Fruit fly (Drosophila melanogaster) whole organism, prepupa: Measurements from ENCODE around the gene Acer.

Source experiments
- CG10631 ChIP-seq: fragments of 200-800 bp; sonication (Bioruptor generic); optimal IDR thresholded peaks from 2 replicates; lab custom pipeline; 2016; ENCODE audit warnings: missing biosample characterization, missing genetic modification characterization
- CG10669 ChIP-seq: fragments of 200-800 bp; sonication (Bioruptor generic); optimal IDR thresholded peaks from 3 replicates; lab custom pipeline; 2018; ENCODE audit warnings: missing biosample characterization, mild to moderate bottlenecking, missing genetic modification characterization, moderate library complexity
- CG11762 ChIP-seq: fragments of 200-800 bp; sonication (Bioruptor generic); optimal IDR thresholded peaks from 3 replicates; lab custom pipeline; 2016; ENCODE audit warnings: missing biosample characterization, missing genetic modification characterization; ENCODE audit not compliant: insufficient read depth
- CG15336 ChIP-seq: fragments of 200-800 bp; sonication (Bioruptor generic); IDR thresholded peaks from 2 replicates; pipeline ENCODE4 v1.3.6; 2022; ENCODE audit warnings: missing biosample characterization, missing genetic modification characterization
- CG1621 ChIP-seq: fragments of 200-800 bp; sonication (Bioruptor generic); optimal IDR thresholded peaks from 3 replicates; lab custom pipeline; 2018; ENCODE audit warnings: missing biosample characterization, mild to moderate bottlenecking, missing genetic modification characterization
- CG16779 ChIP-seq: fragments of 200-800 bp; sonication (Bioruptor generic); optimal IDR thresholded peaks from 3 replicates; lab custom pipeline; 2017; ENCODE audit warnings: missing biosample characterization, mild to moderate bottlenecking, missing genetic modification characterization
- CG3032 ChIP-seq: fragments of 200-800 bp; optimal IDR thresholded peaks from 2 replicates; lab custom pipeline; 2019; ENCODE audit warnings: missing biosample characterization, mild to moderate bottlenecking, missing genetic modification characterization, moderate library complexity
- CG31627 ChIP-seq: fragments of 200-800 bp; sonication (Bioruptor generic); optimal IDR thresholded peaks from 3 replicates; lab custom pipeline; 2016; ENCODE audit warnings: missing biosample characterization, missing genetic modification characterization
- CG32006 ChIP-seq: fragments of 200-800 bp; sonication (Bioruptor generic); optimal IDR thresholded peaks from 3 replicates; lab custom pipeline; 2017; ENCODE audit warnings: missing biosample characterization, mild to moderate bottlenecking, missing genetic modification characterization
- CG34406 ChIP-seq: fragments of 200-800 bp; sonication (Bioruptor generic); optimal IDR thresholded peaks from 3 replicates; lab custom pipeline; 2016; ENCODE audit warnings: missing biosample characterization, missing genetic modification characterization
- CG3919 ChIP-seq: fragments of 200-800 bp; sonication (Bioruptor generic); optimal IDR thresholded peaks from 3 replicates; lab custom pipeline; 2016; ENCODE audit warnings: missing biosample characterization, missing genetic modification characterization
- CG4318 ChIP-seq: fragments of 200-800 bp; sonication (Bioruptor generic); optimal IDR thresholded peaks from 3 replicates; lab custom pipeline; 2017; ENCODE audit warnings: missing biosample characterization, mild to moderate bottlenecking, missing genetic modification characterization
- CG6163 ChIP-seq: fragments of 200-800 bp; sonication (Bioruptor generic); IDR thresholded peaks from 3 replicates; pipeline ENCODE4 v1.3.6; 2022; ENCODE audit warnings: missing biosample characterization, missing genetic modification characterization
- CG6276 ChIP-seq: fragments of 200-800 bp; sonication (Bioruptor generic); optimal IDR thresholded peaks from 2 replicates; lab custom pipeline; 2017; ENCODE audit warnings: missing biosample characterization, mild to moderate bottlenecking, missing genetic modification characterization
- CG6808 ChIP-seq: fragments of 200-800 bp; sonication (Bioruptor generic); optimal IDR thresholded peaks from 3 replicates; lab custom pipeline; 2017; ENCODE audit warnings: missing biosample characterization, missing genetic modification characterization, mild to moderate bottlenecking, moderate library complexity, missing genetic modification reagents
- CG7368 ChIP-seq: fragments of 200-800 bp; sonication (Bioruptor generic); optimal IDR thresholded peaks from 3 replicates; lab custom pipeline; 2016; ENCODE audit warnings: missing biosample characterization, missing genetic modification characterization
- CG8119 ChIP-seq: fragments of 200-800 bp; sonication (Bioruptor generic); IDR thresholded peaks from 3 replicates; pipeline ENCODE4 v1.3.6; 2022; ENCODE audit warnings: missing biosample characterization, missing genetic modification characterization
- CG8319 ChIP-seq: fragments of 200-800 bp; sonication (Bioruptor generic); optimal IDR thresholded peaks from 3 replicates; lab custom pipeline; 2016; ENCODE audit warnings: missing biosample characterization, missing genetic modification characterization
- CG8632 ChIP-seq: fragments of 200-800 bp; sonication (Bioruptor generic); optimal IDR thresholded peaks from 3 replicates; lab custom pipeline; 2016; ENCODE audit warnings: missing biosample characterization, missing genetic modification characterization
- CG9139 ChIP-seq: fragments of 200-800 bp; sonication (Bioruptor generic); optimal IDR thresholded peaks from 3 replicates; lab custom pipeline; 2017; ENCODE audit warnings: missing biosample characterization, mild to moderate bottlenecking, missing genetic modification characterization
- Eip75B ChIP-seq: fragments of 200-800 bp; sonication (Bioruptor generic); optimal IDR thresholded peaks from 3 replicates; lab custom pipeline; 2016; ENCODE audit warnings: missing biosample characterization, missing genetic modification characterization
- Eip78C ChIP-seq: fragments of 200-800 bp; sonication (Bioruptor generic); peaks from one replicate; lab custom pipeline; 2016; ENCODE audit warnings: missing biosample characterization, missing genetic modification characterization
- Eip93F ChIP-seq: fragments of 200-800 bp; sonication (Bioruptor generic); optimal IDR thresholded peaks from 2 replicates; lab custom pipeline; 2016; ENCODE audit warnings: missing biosample characterization, mild to moderate bottlenecking, missing genetic modification characterization
- Ets21C ChIP-seq: fragments of 200-800 bp; sonication (Bioruptor generic); optimal IDR thresholded peaks from 3 replicates; lab custom pipeline; 2016; ENCODE audit warnings: missing biosample characterization, missing genetic modification characterization
- Ets96B ChIP-seq: fragments of 200-800 bp; optimal IDR thresholded peaks from 2 replicates; lab custom pipeline; 2019; ENCODE audit warnings: missing biosample characterization, mild to moderate bottlenecking, missing genetic modification characterization, moderate library complexity
- Gug ChIP-seq: fragments of 200-800 bp; sonication (Bioruptor generic); IDR thresholded peaks from 2 replicates; pipeline ENCODE4 v1.3.6; 2022; ENCODE audit warnings: missing biosample characterization, missing genetic modification characterization
- Hr38 ChIP-seq: sonication (Bioruptor generic); optimal IDR thresholded peaks from 2 replicates; lab custom pipeline; 2016; ENCODE audit warnings: missing biosample characterization, missing genetic modification characterization
- Hr4 ChIP-seq: fragments of 200-800 bp; sonication (Bioruptor generic); optimal IDR thresholded peaks from 3 replicates; lab custom pipeline; 2016; ENCODE audit warnings: missing biosample characterization, missing genetic modification characterization
- Lpt ChIP-seq: fragments of 200-800 bp; sonication (Bioruptor generic); optimal IDR thresholded peaks from 3 replicates; lab custom pipeline; 2016; ENCODE audit warnings: missing biosample characterization, missing genetic modification characterization
- OdsH ChIP-seq: fragments of 200-800 bp; sonication (Bioruptor generic); optimal IDR thresholded peaks from 3 replicates; lab custom pipeline; 2016; ENCODE audit warnings: missing biosample characterization, missing genetic modification characterization
- Smox ChIP-seq: fragments of 200-800 bp; sonication (Bioruptor generic); optimal IDR thresholded peaks from 3 replicates; lab custom pipeline; 2016; ENCODE audit warnings: missing biosample characterization, missing genetic modification characterization
- Sox102F ChIP-seq: fragments of 200-800 bp; sonication (Bioruptor generic); optimal IDR thresholded peaks from 2 replicates; lab custom pipeline; 2016; ENCODE audit warnings: missing biosample characterization, mild to moderate bottlenecking, missing genetic modification characterization
- Sox14 ChIP-seq: fragments of 200-800 bp; sonication (Bioruptor generic); optimal IDR thresholded peaks from 3 replicates; lab custom pipeline; 2016; ENCODE audit warnings: missing biosample characterization, missing genetic modification characterization
- Sox15 ChIP-seq: fragments of 200-800 bp; sonication (Bioruptor generic); optimal IDR thresholded peaks from 3 replicates; lab custom pipeline; 2016; ENCODE audit warnings: missing biosample characterization, missing genetic modification characterization
- acj6 ChIP-seq: fragments of 200-800 bp; sonication (Bioruptor generic); optimal IDR thresholded peaks from 3 replicates; lab custom pipeline; 2016; ENCODE audit warnings: missing biosample characterization, missing genetic modification characterization
- cyc ChIP-seq: fragments of 200-800 bp; sonication (Bioruptor generic); optimal IDR thresholded peaks from 3 replicates; lab custom pipeline; 2016; ENCODE audit warnings: missing biosample characterization, missing genetic modification characterization
- dac ChIP-seq: fragments of 200-800 bp; sonication (Bioruptor generic); optimal IDR thresholded peaks from 2 replicates; lab custom pipeline; 2017; ENCODE audit warnings: missing biosample characterization, mild to moderate bottlenecking, missing genetic modification characterization
- dsx ChIP-seq: fragments of 200-800 bp; optimal IDR thresholded peaks from 3 replicates; lab custom pipeline; 2019; ENCODE audit warnings: missing biosample characterization, mild to moderate bottlenecking, missing genetic modification characterization, moderate library complexity; ENCODE audit not compliant: poor library complexity, severe bottlenecking
- esn ChIP-seq: fragments of 200-800 bp; sonication (Bioruptor generic); optimal IDR thresholded peaks from 2 replicates; lab custom pipeline; 2016; ENCODE audit warnings: missing biosample characterization, mild to moderate bottlenecking, missing genetic modification characterization, moderate library complexity
- fd85E ChIP-seq: fragments of 200-800 bp; sonication (Bioruptor generic); optimal IDR thresholded peaks from 3 replicates; lab custom pipeline; 2016; ENCODE audit warnings: missing biosample characterization, missing genetic modification characterization
- fkh ChIP-seq: fragments of 200-800 bp; sonication (Bioruptor generic); optimal IDR thresholded peaks from 3 replicates; lab custom pipeline; 2017; ENCODE audit warnings: missing biosample characterization, mild to moderate bottlenecking, missing genetic modification characterization, moderate library complexity
- lz ChIP-seq: fragments of 200-800 bp; sonication (Bioruptor generic); optimal IDR thresholded peaks from 3 replicates; lab custom pipeline; 2016; ENCODE audit warnings: missing biosample characterization, missing genetic modification characterization
- net ChIP-seq: fragments of 200-800 bp; sonication (Bioruptor generic); optimal IDR thresholded peaks from 3 replicates; lab custom pipeline; 2016; ENCODE audit warnings: missing biosample characterization, missing genetic modification characterization
- pdm3 ChIP-seq: fragments of 200-800 bp; sonication (Bioruptor generic); optimal IDR thresholded peaks from 3 replicates; lab custom pipeline; 2016; ENCODE audit warnings: missing biosample characterization, missing genetic modification characterization
- salr ChIP-seq, 2 experiments: fragments of 200-800 bp; sonication (Bioruptor generic); optimal IDR thresholded peaks; 3 replicates each; lab custom pipeline; 2016 to 2018; ENCODE audit warnings: missing biosample characterization in 2 of 2, missing genetic modification characterization in 2 of 2, mild to moderate bottlenecking in 1 of 2
- spab ChIP-seq: fragments of 200-800 bp; sonication (Bioruptor generic); optimal IDR thresholded peaks from 2 replicates; lab custom pipeline; 2017; ENCODE audit warnings: missing biosample characterization, mild to moderate bottlenecking, missing genetic modification characterization, missing genetic modification reagents
- svp ChIP-seq: fragments of 200-800 bp; sonication (Bioruptor generic); peaks from one replicate; lab custom pipeline; 2016; ENCODE audit warnings: missing biosample characterization, missing genetic modification characterization
- vri ChIP-seq: fragments of 200-800 bp; sonication (Bioruptor generic); optimal IDR thresholded peaks from 3 replicates; lab custom pipeline; 2016; ENCODE audit warnings: missing biosample characterization, mild to moderate bottlenecking, missing genetic modification characterization

Gene Acer

dm6 chr2L:8572900-8573299 is 51.2 kb downstream of the Acer start (continued):
- TF ChIP-seq svp (GFP tag; lab: Kevin White, UChicago) (peak; percentile 70), Hr38 (GFP tag; lab: Kevin White, UChicago) (no peak), Sox14 (peak; percentile 41), dsx (peak; percentile 57), fkh (no peak), CG6163 (GFP tag; lab: Robert Waterston, UW) (peak; percentile 55; the same call in 2 of the 3 replicates), CG3919 (peak; percentile 69), CG10669 (peak; percentile 56), Smox (GFP tag; lab: Kevin White, UChicago) (peak; percentile 48), acj6 (peak; percentile 70), salr (GFP tag; optimal IDR thresholded peaks at IDR 0.05; lab: Kevin White, UChicago) (peak in 1 of 2 experiments; percentile 4), CG31627 (GFP tag; lab: Kevin White, UChicago) (peak; percentile 33), Ets21C (GFP tag; lab: Kevin White, UChicago) (peak; percentile 20), CG9139 (GFP tag; lab: Kevin White, UChicago) (peak; percentile 35), pdm3 (GFP tag; lab: Kevin White, UChicago) (peak; percentile 65), Sox102F (GFP tag; lab: Kevin White, UChicago) (peak; percentile 64), CG7368 (GFP tag; lab: Kevin White, UChicago) (peak; percentile 29), Lpt (peak; percentile 11), OdsH (GFP tag; lab: Kevin White, UChicago) (peak; percentile 61), CG8319 (GFP tag; lab: Kevin White, UChicago) (no peak), CG32006 (peak; percentile 55), Eip78C (GFP tag; lab: Kevin White, UChicago) (peak; percentile 91), dac (GFP tag; lab: Kevin White, UChicago) (no peak), CG34406 (GFP tag; lab: Kevin White, UChicago) (peak; percentile 50), Eip93F (no peak), Hr4 (GFP tag; lab: Kevin White, UChicago) (peak; percentile 49), spab (GFP tag; lab: Kevin White, UChicago) (peak; percentile 53), Eip75B (GFP tag; lab: Kevin White, UChicago) (peak; percentile 68), CG8632 (GFP tag; lab: Kevin White, UChicago) (peak; percentile 62), CG6808 (GFP tag; lab: Kevin White, UChicago) (peak; percentile 62), Ets96B (tag; lab: Kevin White, UChicago) (peak; percentile 72), Gug (GFP tag; lab: Robert Waterston, UW) (no peak)

- TF ChIP-seq esn (GFP tag; lab: Kevin White, UChicago) (peak; percentile 27), CG3032 (tag; lab: Kevin White, UChicago) (peak; percentile 28), CG15336 (peak; percentile 42), CG31627 (GFP tag; lab: Kevin White, UChicago) (no peak), CG10669 (peak; percentile 28), CG11762 (GFP tag; lab: Kevin White, UChicago) (no peak), Ets96B (tag; lab: Kevin White, UChicago) (peak; percentile 33), CG34406 (GFP tag; lab: Kevin White, UChicago) (no peak), CG6276 (GFP tag; lab: Kevin White, UChicago) (no peak), CG1621 (no peak), spab (GFP tag; lab: Kevin White, UChicago) (no peak), lz (peak; percentile 20), dac (GFP tag; lab: Kevin White, UChicago) (no peak), Hr38 (GFP tag; lab: Kevin White, UChicago) (no peak), Hr4 (GFP tag; lab: Kevin White, UChicago) (no peak), fd85E (GFP tag; lab: Kevin White, UChicago) (no peak), salr (GFP tag; optimal IDR thresholded peaks at IDR 0.05; lab: Kevin White, UChicago) (peak; percentile 19 to 26), CG7368 (GFP tag; lab: Kevin White, UChicago) (no peak), CG6163 (GFP tag; lab: Robert Waterston, UW) (peak; percentile 34; the same call in 1 of the 3 replicates), Eip78C (GFP tag; lab: Kevin White, UChicago) (peak; percentile 39), svp (GFP tag; lab: Kevin White, UChicago) (peak; percentile 57), CG32006 (peak; percentile 23), CG10631 (GFP tag; lab: Kevin White, UChicago) (peak; percentile 31), cyc (no peak), Sox15 (GFP tag; lab: Kevin White, UChicago) (no peak), Lpt (no peak), CG8119 (GFP tag; lab: Robert Waterston, UW) (peak; percentile 49; the same call in 1 of the 3 replicates), CG16779 (tag; lab: Kevin White, UChicago) (no peak), CG8319 (GFP tag; lab: Kevin White, UChicago) (no peak), OdsH (GFP tag; lab: Kevin White, UChicago) (peak; percentile 41), CG4318 (GFP tag; lab: Kevin White, UChicago) (no peak), net (GFP tag; lab: Kevin White, UChicago) (no peak), dsx (no peak), Eip93F (no peak), vri (no peak)
These were observed 52.5 kb downstream of the Acer start for dm6 chr2L:8574258-8574657.
